Worm (Caenorhabditis elegans): ENCODE measurements around the gene F42A6.6.

ce11 chrIV:3348334-3348733 is 11.7 kb upstream of the F42A6.6 start:
- TF ChIP-seq F13H6.1 (tag; optimal IDR thresholded peaks at IDR 0.05), result no peak
- no peak for TF ChIP-seq unc-62 (GFP tag; optimal IDR thresholded peaks at IDR 0.05)
- TF ChIP-seq lin-13 (GFP tag; optimal IDR thresholded peaks at IDR 0.05), result no peak
- TF ChIP-seq ztf-11 (tag; optimal IDR thresholded peaks at IDR 0.05), result no peak
- TF ChIP-seq nhr-12 (tag; optimal IDR thresholded peaks at IDR 0.05), result no peak
- no peak for TF ChIP-seq nhr-11 (tag; optimal IDR thresholded peaks at IDR 0.05)
- no peak for TF ChIP-seq ceh-82 (tag; optimal IDR thresholded peaks at IDR 0.05)
- TF ChIP-seq zag-1 (tag; optimal IDR thresholded peaks at IDR 0.05), result no peak
- no peak for TF ChIP-seq snpc-4 (tag; optimal IDR thresholded peaks at IDR 0.05)

Measured in whole organism, L2 larva.